Fruit fly (Drosophila melanogaster) whole organism, embryonic: ENCODE data around the gene Ekar.

Experiments used
- B-H2 ChIP-seq: fragments of 200-800 bp; sonication (Bioruptor generic); optimal IDR thresholded peaks from 2 replicates; lab custom pipeline; 2018; ENCODE audit warnings: missing biosample characterization, mild to moderate bottlenecking, missing genetic modification characterization
- BEAF-32 ChIP-seq: fragments of 200-800 bp; sonication (Bioruptor generic); optimal IDR thresholded peaks from 3 replicates; lab custom pipeline; 2017; ENCODE audit warnings: missing biosample characterization, missing genetic modification characterization, mild to moderate bottlenecking, moderate library complexity, missing genetic modification reagents
- CG10959 ChIP-seq: fragments of 200-800 bp; sonication (Bioruptor generic); IDR thresholded peaks from 2 replicates; pipeline ENCODE4 v1.3.6; 2022; ENCODE audit warnings: missing biosample characterization, missing genetic modification characterization
- CG11247 ChIP-seq: fragments of 200-800 bp; sonication (Bioruptor generic); IDR thresholded peaks from 2 replicates; pipeline ENCODE4 v1.3.6; 2022; ENCODE audit warnings: missing biosample characterization, missing genetic modification characterization
- CG11456 ChIP-seq: fragments of 200-800 bp; sonication (Bioruptor generic); IDR thresholded peaks from 3 replicates; pipeline ENCODE4 v1.3.6; 2022; ENCODE audit warnings: missing biosample characterization, missing genetic modification characterization
- CG11560 ChIP-seq: fragments of 200-800 bp; sonication (Bioruptor generic); IDR thresholded peaks from 3 replicates; pipeline ENCODE4 v1.3.6; 2022; ENCODE audit warnings: missing biosample characterization, missing genetic modification characterization
- CG12155 ChIP-seq: fragments of 200-800 bp; sonication (Bioruptor generic); optimal IDR thresholded peaks from 3 replicates; lab custom pipeline; 2016; ENCODE audit warnings: missing biosample characterization, missing genetic modification characterization
- CG12659 ChIP-seq: fragments of 200-800 bp; sonication (Bioruptor generic); optimal IDR thresholded peaks from 3 replicates; lab custom pipeline; 2017; ENCODE audit warnings: mild to moderate bottlenecking, missing biosample characterization, missing genetic modification reagents, missing genetic modification characterization
- CG13624 ChIP-seq: fragments of 200-800 bp; sonication (Bioruptor generic); optimal IDR thresholded peaks from 2 replicates; lab custom pipeline; 2016; ENCODE audit warnings: missing biosample characterization, missing genetic modification characterization
- CG14710 ChIP-seq: fragments of 200-800 bp; sonication (Bioruptor generic); optimal IDR thresholded peaks from 3 replicates; lab custom pipeline; 2019; ENCODE audit warnings: missing biosample characterization, mild to moderate bottlenecking, missing genetic modification characterization, moderate library complexity
- CG15514 ChIP-seq: fragments of 200-800 bp; sonication (Bioruptor generic); optimal IDR thresholded peaks from 3 replicates; lab custom pipeline; 2017; ENCODE audit warnings: missing biosample characterization, missing genetic modification characterization, mild to moderate bottlenecking, moderate library complexity, missing genetic modification reagents
- CG17186 ChIP-seq: fragments of 200-800 bp; sonication (Bioruptor generic); optimal IDR thresholded peaks from 3 replicates; lab custom pipeline; 2017; ENCODE audit warnings: missing biosample characterization, missing genetic modification reagents, missing genetic modification characterization
- CG2875 ChIP-seq: fragments of 200-800 bp; sonication (Bioruptor generic); optimal IDR thresholded peaks from 2 replicates; lab custom pipeline; 2017; ENCODE audit warnings: missing biosample characterization, mild to moderate bottlenecking, missing genetic modification characterization, missing genetic modification reagents
- CG31365 ChIP-seq: fragments of 200-800 bp; sonication (Bioruptor generic); optimal IDR thresholded peaks from 2 replicates; lab custom pipeline; 2018; ENCODE audit warnings: missing biosample characterization, mild to moderate bottlenecking, missing genetic modification characterization
- CG33213 ChIP-seq: fragments of 200-800 bp; sonication (Bioruptor generic); optimal IDR thresholded peaks from 3 replicates; lab custom pipeline; 2016; ENCODE audit warnings: missing biosample characterization, missing genetic modification characterization
- CG4820 ChIP-seq: fragments of 200-800 bp; sonication (Bioruptor generic); optimal IDR thresholded peaks from 3 replicates; lab custom pipeline; 2016; ENCODE audit warnings: missing biosample characterization, missing genetic modification characterization
- CG6254 ChIP-seq: fragments of 200-800 bp; sonication (Bioruptor generic); optimal IDR thresholded peaks from 3 replicates; lab custom pipeline; 2017; ENCODE audit warnings: mild to moderate bottlenecking, missing biosample characterization, missing genetic modification reagents, missing genetic modification characterization
- CG8089 ChIP-seq: fragments of 200-800 bp; sonication (Bioruptor generic); optimal IDR thresholded peaks from 3 replicates; lab custom pipeline; 2016; ENCODE audit warnings: missing biosample characterization, missing genetic modification characterization
- CG8290 ChIP-seq, 3 experiments: fragments of 200-800 bp; sonication (Bioruptor generic); optimal IDR thresholded peaks; 2 replicates each; lab custom pipeline; 2016 to 2019; ENCODE audit warnings: missing biosample characterization in 3 of 3, missing genetic modification characterization in 3 of 3, mild to moderate bottlenecking in 2 of 3, moderate library complexity in 1 of 3
- D19A ChIP-seq: fragments of 200-800 bp; optimal IDR thresholded peaks from 3 replicates; lab custom pipeline; 2019; ENCODE audit warnings: missing biosample characterization, mild to moderate bottlenecking, missing genetic modification characterization, moderate library complexity
- Dll ChIP-seq: fragments of 200-800 bp; sonication (Bioruptor generic); IDR thresholded peaks from 4 replicates; pipeline ENCODE4 v1.3.6; 2022; ENCODE audit warnings: missing biosample characterization, missing genetic modification characterization; ENCODE audit not compliant: partially characterized antibody
- Dp ChIP-seq: fragments of 200-800 bp; sonication (Bioruptor generic); optimal IDR thresholded peaks from 2 replicates; lab custom pipeline; 2018; ENCODE audit warnings: missing biosample characterization, mild to moderate bottlenecking, missing genetic modification characterization, moderate library complexity
- E2f2 ChIP-seq: fragments of 200-800 bp; sonication (Bioruptor generic); IDR thresholded peaks from 2 replicates; pipeline ENCODE4 v1.3.6; 2022; ENCODE audit warnings: missing biosample characterization, missing genetic modification characterization
- GATAe ChIP-seq: fragments of 200-800 bp; sonication (Bioruptor generic); conservative IDR thresholded peaks from 2 replicates; pipeline ENCODE4 v1.3.6; 2022; ENCODE audit warnings: missing biosample characterization, missing genetic modification characterization
- Gsc ChIP-seq: fragments of 200-800 bp; sonication (Bioruptor generic); IDR thresholded peaks from 2 replicates; pipeline ENCODE4 v1.3.6; 2022; ENCODE audit warnings: missing biosample characterization, missing genetic modification characterization
- H2.0 ChIP-seq: fragments of 200-800 bp; sonication (Bioruptor generic); IDR thresholded peaks from 2 replicates; pipeline ENCODE4 v1.3.6; 2022; ENCODE audit warnings: missing biosample characterization, missing genetic modification characterization
- Hr3 ChIP-seq: fragments of 200-800 bp; sonication (Bioruptor generic); optimal IDR thresholded peaks from 3 replicates; lab custom pipeline; 2016; ENCODE audit warnings: missing biosample characterization, missing genetic modification characterization
- Hsf ChIP-seq: fragments of 200-800 bp; sonication (Bioruptor generic); optimal IDR thresholded peaks from 3 replicates; lab custom pipeline; 2016; ENCODE audit warnings: missing biosample characterization, missing genetic modification characterization
- Lhr ChIP-seq: fragments of 200-800 bp; sonication (Bioruptor generic); optimal IDR thresholded peaks from 3 replicates; lab custom pipeline; 2017; ENCODE audit warnings: mild to moderate bottlenecking, missing biosample characterization, missing genetic modification reagents, missing genetic modification characterization
- Nf-YB ChIP-seq: fragments of 200-800 bp; sonication (Bioruptor generic); optimal IDR thresholded peaks from 3 replicates; lab custom pipeline; 2019; ENCODE audit warnings: missing biosample characterization, mild to moderate bottlenecking, missing genetic modification characterization, moderate library complexity
- Ssrp ChIP-seq: fragments of 200-800 bp; sonication (Bioruptor generic); optimal IDR thresholded peaks from 2 replicates; lab custom pipeline; 2018; ENCODE audit warnings: missing biosample characterization, mild to moderate bottlenecking, missing genetic modification characterization, moderate library complexity
- TFAM ChIP-seq: fragments of 200-800 bp; sonication (Bioruptor generic); optimal IDR thresholded peaks from 2 replicates; lab custom pipeline; 2017; ENCODE audit warnings: missing biosample characterization, missing genetic modification characterization, inconsistent platforms
- Tbp ChIP-seq: fragments of >200 bp; optimal IDR thresholded peaks from 2 replicates; lab custom pipeline; 2018; ENCODE audit warnings: missing biosample characterization, missing genetic modification characterization
- chn ChIP-seq: fragments of 200-800 bp; sonication (Bioruptor generic); optimal IDR thresholded peaks from 2 replicates; lab custom pipeline; 2016; ENCODE audit warnings: missing biosample characterization, missing genetic modification characterization
- crp ChIP-seq, 2 experiments: fragments of 200-800 bp; sonication (Bioruptor generic); optimal IDR thresholded peaks; 2 replicates in 1 of 2; 3 replicates in 1 of 2; lab custom pipeline; 2017; ENCODE audit warnings: missing biosample characterization in 2 of 2, missing genetic modification characterization in 2 of 2, mild to moderate bottlenecking in 1 of 2, moderate library complexity in 1 of 2
- da ChIP-seq: fragments of 200-800 bp; sonication (Bioruptor generic); optimal IDR thresholded peaks from 2 replicates; lab custom pipeline; 2016; ENCODE audit warnings: missing biosample characterization, missing genetic modification characterization
- disco-r ChIP-seq: fragments of 200-800 bp; sonication (Bioruptor generic); optimal IDR thresholded peaks from 2 replicates; lab custom pipeline; 2016; ENCODE audit warnings: missing biosample characterization, missing genetic modification characterization
- dpn ChIP-seq, 2 experiments: fragments of 200-800 bp; sonication (Bioruptor generic); optimal IDR thresholded peaks; 3 replicates each; lab custom pipeline; 2016; ENCODE audit warnings: missing biosample characterization in 2 of 2, missing genetic modification characterization in 2 of 2
- emc ChIP-seq: fragments of 200-800 bp; sonication (Bioruptor generic); optimal IDR thresholded peaks from 2 replicates; lab custom pipeline; 2016; ENCODE audit warnings: missing biosample characterization, missing genetic modification characterization
- lola ChIP-seq, 3 experiments: fragments of >200 bp in 2 of 3; fragments of 200-800 bp in 1 of 3; sonication (Bioruptor generic) in 1 of 3; optimal IDR thresholded peaks; 2 replicates each; lab custom pipeline; 2017 to 2019; ENCODE audit warnings: missing biosample characterization in 3 of 3, missing genetic modification characterization in 3 of 3, mild to moderate bottlenecking in 1 of 3, moderate library complexity in 1 of 3
- lov ChIP-seq, 2 experiments: fragments of 200-800 bp in 1 of 2; fragments of >200 bp in 1 of 2; sonication (Bioruptor generic) in 1 of 2; IDR thresholded peaks in 1 of 2; optimal IDR thresholded peaks in 1 of 2; 2 replicates in 1 of 2; 3 replicates in 1 of 2; pipeline versions ENCODE4 v1.3.6 to Lab custom; 2017 to 2022; ENCODE audit warnings: missing biosample characterization in 1 of 2, missing genetic modification characterization in 1 of 2
- oc ChIP-seq: fragments of 200-800 bp; sonication (Bioruptor generic); optimal IDR thresholded peaks from 2 replicates; lab custom pipeline; 2018; ENCODE audit warnings: missing biosample characterization, mild to moderate bottlenecking, missing genetic modification characterization, moderate library complexity
- p53 ChIP-seq: fragments of 200-800 bp; sonication (Bioruptor generic); optimal IDR thresholded peaks from 2 replicates; lab custom pipeline; 2016; ENCODE audit warnings: missing biosample characterization, missing genetic modification characterization
- tgo ChIP-seq: fragments of 200-800 bp; sonication (Bioruptor generic); IDR thresholded peaks from 3 replicates; pipeline ENCODE4 v1.3.6; 2022; ENCODE audit warnings: missing biosample characterization, missing genetic modification characterization
- toy ChIP-seq: fragments of 200-800 bp; sonication (Bioruptor generic); IDR thresholded peaks from 2 replicates; pipeline ENCODE4 v1.3.6; 2022; ENCODE audit warnings: missing biosample characterization, missing genetic modification characterization
- ttk ChIP-seq: fragments of 200-800 bp; sonication (Bioruptor generic); IDR thresholded peaks from 2 replicates; pipeline ENCODE4 v2.1.2; 2022; ENCODE audit warnings: missing biosample characterization, missing genetic modification characterization
- wdn ChIP-seq: fragments of 200-800 bp; sonication (Bioruptor generic); IDR thresholded peaks from 2 replicates; pipeline ENCODE4 v1.3.6; 2022; ENCODE audit warnings: missing biosample characterization, missing genetic modification characterization
- yki ChIP-seq: fragments of >200 bp; optimal IDR thresholded peaks from 3 replicates; lab custom pipeline; 2018
- zf30C ChIP-seq: fragments of 200-800 bp; sonication (Bioruptor generic); optimal IDR thresholded peaks from 3 replicates; lab custom pipeline; 2018; ENCODE audit warnings: missing biosample characterization, mild to moderate bottlenecking, missing genetic modification characterization

Gene Ekar

dm6 chr4:694917-695720, 48.8 kb upstream of the Ekar start (continued):
- TF ChIP-seq E2f2 (GFP tag; lab: Robert Waterston, UW) (no peak), CG8290 (GFP tag; optimal IDR thresholded peaks at IDR 0.05; lab: Kevin White, UChicago) (peak; percentile 61), CG8290 (tag; optimal IDR thresholded peaks at IDR 0.05; lab: Kevin White, UChicago) (no peak), disco-r (GFP tag; lab: Kevin White, UChicago) (no peak), CG31365 (tag; lab: Kevin White, UChicago) (no peak), toy (GFP tag; lab: Robert Waterston, UW) (no peak), Ssrp (tag; lab: Kevin White, UChicago) (no peak), CG13624 (peak; percentile 12), p53 (no peak), CG12155 (no peak), CG10959 (GFP tag; lab: Robert Waterston, UW) (no peak), CG11247 (GFP tag; lab: Robert Waterston, UW) (no peak), D19A (no peak), H2.0 (GFP tag; lab: Robert Waterston, UW) (no peak), crp (GFP tag; optimal IDR thresholded peaks at IDR 0.05; lab: Kevin White, UChicago) (no peak), emc (no peak), lov (optimal IDR thresholded peaks at IDR 0.05; lab: Kevin White, UChicago) (no peak), lov (GFP tag; IDR thresholded peaks at IDR 0.05; lab: Robert Waterston, UW) (no peak), dpn (GFP tag; optimal IDR thresholded peaks at IDR 0.05; lab: Kevin White, UChicago) (peak in 1 of 2 experiments; percentile 22), CG33213 (GFP tag; lab: Kevin White, UChicago) (no peak), CG6254 (GFP tag; lab: Kevin White, UChicago) (no peak), wdn (GFP tag; lab: Robert Waterston, UW) (no peak), Dll (GFP tag; lab: Robert Waterston, UW) (no peak), CG11560 (tag; lab: Robert Waterston, UW) (no peak), lola (GFP tag; optimal IDR thresholded peaks at IDR 0.05; lab: Kevin White, UChicago) (no peak), CG11456 (GFP tag; lab: Robert Waterston, UW) (no peak), CG12659 (peak; percentile 17), da (no peak), oc (tag; lab: Kevin White, UChicago) (no peak), zf30C (GFP tag; lab: Kevin White, UChicago) (no peak), CG15514 (GFP tag; lab: Kevin White, UChicago) (no peak), B-H2 (GFP tag; lab: Kevin White, UChicago) (peak; percentile 1), tgo (no peak), Hr3 (no peak), GATAe (GFP tag; lab: Robert Waterston, UW) (no peak), CG4820 (GFP tag; lab: Kevin White, UChicago) (peak; percentile 3), CG8089 (GFP tag; lab: Kevin White, UChicago) (peak; percentile 79), Nf-YB (GFP tag; lab: Kevin White, UChicago) (no peak), CG14710 (no peak), Tbp (GFP tag; lab: Kevin White, UChicago) (no peak), Dp (no peak), Lhr (GFP tag; lab: Kevin White, UChicago) (no peak), TFAM (GFP tag; lab: Kevin White, UChicago) (no peak), ttk (no peak), CG17186 (GFP tag; lab: Kevin White, UChicago) (no peak), yki (lab: Kevin White, UChicago) (no peak), BEAF-32 (no peak), Gsc (no peak), CG2875 (GFP tag; lab: Kevin White, UChicago) (no peak), Hsf (GFP tag; lab: Kevin White, UChicago) (peak; percentile 33), chn (peak; percentile 32)
